Fruit fly (Drosophila melanogaster) whole organism, prepupa: Measurements from ENCODE around the gene Cp7Fb.

ENCODE experiments used
- Blimp-1 ChIP-seq: fragments of 200-800 bp; sonication (Bioruptor generic); optimal IDR thresholded peaks from 3 replicates; lab custom pipeline; 2017; ENCODE audit warnings: missing biosample characterization, missing genetic modification characterization, mild to moderate bottlenecking, moderate library complexity, missing genetic modification reagents
- CG10631 ChIP-seq: fragments of 200-800 bp; sonication (Bioruptor generic); optimal IDR thresholded peaks from 2 replicates; lab custom pipeline; 2016; ENCODE audit warnings: missing biosample characterization, missing genetic modification characterization
- CG10669 ChIP-seq: fragments of 200-800 bp; sonication (Bioruptor generic); optimal IDR thresholded peaks from 3 replicates; lab custom pipeline; 2018; ENCODE audit warnings: missing biosample characterization, mild to moderate bottlenecking, missing genetic modification characterization, moderate library complexity
- CG1621 ChIP-seq: fragments of 200-800 bp; sonication (Bioruptor generic); optimal IDR thresholded peaks from 3 replicates; lab custom pipeline; 2018; ENCODE audit warnings: missing biosample characterization, mild to moderate bottlenecking, missing genetic modification characterization
- CG16779 ChIP-seq: fragments of 200-800 bp; sonication (Bioruptor generic); optimal IDR thresholded peaks from 3 replicates; lab custom pipeline; 2017; ENCODE audit warnings: missing biosample characterization, mild to moderate bottlenecking, missing genetic modification characterization
- CG3032 ChIP-seq: fragments of 200-800 bp; optimal IDR thresholded peaks from 2 replicates; lab custom pipeline; 2019; ENCODE audit warnings: missing biosample characterization, mild to moderate bottlenecking, missing genetic modification characterization, moderate library complexity
- CG31627 ChIP-seq: fragments of 200-800 bp; sonication (Bioruptor generic); optimal IDR thresholded peaks from 3 replicates; lab custom pipeline; 2016; ENCODE audit warnings: missing biosample characterization, missing genetic modification characterization
- CG32006 ChIP-seq: fragments of 200-800 bp; sonication (Bioruptor generic); optimal IDR thresholded peaks from 3 replicates; lab custom pipeline; 2017; ENCODE audit warnings: missing biosample characterization, mild to moderate bottlenecking, missing genetic modification characterization
- CG34406 ChIP-seq: fragments of 200-800 bp; sonication (Bioruptor generic); optimal IDR thresholded peaks from 3 replicates; lab custom pipeline; 2016; ENCODE audit warnings: missing biosample characterization, missing genetic modification characterization
- CG4318 ChIP-seq: fragments of 200-800 bp; sonication (Bioruptor generic); optimal IDR thresholded peaks from 3 replicates; lab custom pipeline; 2017; ENCODE audit warnings: missing biosample characterization, mild to moderate bottlenecking, missing genetic modification characterization
- CG6163 ChIP-seq: fragments of 200-800 bp; sonication (Bioruptor generic); IDR thresholded peaks from 3 replicates; pipeline ENCODE4 v1.3.6; 2022; ENCODE audit warnings: missing biosample characterization, missing genetic modification characterization
- CG6276 ChIP-seq: fragments of 200-800 bp; sonication (Bioruptor generic); optimal IDR thresholded peaks from 2 replicates; lab custom pipeline; 2017; ENCODE audit warnings: missing biosample characterization, mild to moderate bottlenecking, missing genetic modification characterization
- CG6792 ChIP-seq: fragments of 200-800 bp; sonication (Bioruptor generic); optimal IDR thresholded peaks from 3 replicates; lab custom pipeline; 2016; ENCODE audit warnings: missing biosample characterization, missing genetic modification characterization
- CG6808 ChIP-seq: fragments of 200-800 bp; sonication (Bioruptor generic); optimal IDR thresholded peaks from 3 replicates; lab custom pipeline; 2017; ENCODE audit warnings: missing biosample characterization, missing genetic modification characterization, mild to moderate bottlenecking, moderate library complexity, missing genetic modification reagents
- CG6854 ChIP-seq: fragments of 200-800 bp; sonication (Bioruptor generic); optimal IDR thresholded peaks from 2 replicates; lab custom pipeline; 2017; ENCODE audit warnings: missing biosample characterization, mild to moderate bottlenecking, missing genetic modification characterization
- CG7368 ChIP-seq: fragments of 200-800 bp; sonication (Bioruptor generic); optimal IDR thresholded peaks from 3 replicates; lab custom pipeline; 2016; ENCODE audit warnings: missing biosample characterization, missing genetic modification characterization
- CG8319 ChIP-seq: fragments of 200-800 bp; sonication (Bioruptor generic); optimal IDR thresholded peaks from 3 replicates; lab custom pipeline; 2016; ENCODE audit warnings: missing biosample characterization, missing genetic modification characterization
- CG8632 ChIP-seq: fragments of 200-800 bp; sonication (Bioruptor generic); optimal IDR thresholded peaks from 3 replicates; lab custom pipeline; 2016; ENCODE audit warnings: missing biosample characterization, missing genetic modification characterization
- CG9139 ChIP-seq: fragments of 200-800 bp; sonication (Bioruptor generic); optimal IDR thresholded peaks from 3 replicates; lab custom pipeline; 2017; ENCODE audit warnings: missing biosample characterization, mild to moderate bottlenecking, missing genetic modification characterization
- Eip75B ChIP-seq: fragments of 200-800 bp; sonication (Bioruptor generic); optimal IDR thresholded peaks from 3 replicates; lab custom pipeline; 2016; ENCODE audit warnings: missing biosample characterization, missing genetic modification characterization
- Eip78C ChIP-seq: fragments of 200-800 bp; sonication (Bioruptor generic); peaks from one replicate; lab custom pipeline; 2016; ENCODE audit warnings: missing biosample characterization, missing genetic modification characterization
- Eip93F ChIP-seq: fragments of 200-800 bp; sonication (Bioruptor generic); optimal IDR thresholded peaks from 2 replicates; lab custom pipeline; 2016; ENCODE audit warnings: missing biosample characterization, mild to moderate bottlenecking, missing genetic modification characterization
- Ets21C ChIP-seq: fragments of 200-800 bp; sonication (Bioruptor generic); optimal IDR thresholded peaks from 3 replicates; lab custom pipeline; 2016; ENCODE audit warnings: missing biosample characterization, missing genetic modification characterization
- Ets96B ChIP-seq: fragments of 200-800 bp; optimal IDR thresholded peaks from 2 replicates; lab custom pipeline; 2019; ENCODE audit warnings: missing biosample characterization, mild to moderate bottlenecking, missing genetic modification characterization, moderate library complexity
- Gug ChIP-seq: fragments of 200-800 bp; sonication (Bioruptor generic); IDR thresholded peaks from 2 replicates; pipeline ENCODE4 v1.3.6; 2022; ENCODE audit warnings: missing biosample characterization, missing genetic modification characterization
- Hr38 ChIP-seq: sonication (Bioruptor generic); optimal IDR thresholded peaks from 2 replicates; lab custom pipeline; 2016; ENCODE audit warnings: missing biosample characterization, missing genetic modification characterization
- Lpt ChIP-seq: fragments of 200-800 bp; sonication (Bioruptor generic); optimal IDR thresholded peaks from 3 replicates; lab custom pipeline; 2016; ENCODE audit warnings: missing biosample characterization, missing genetic modification characterization
- OdsH ChIP-seq: fragments of 200-800 bp; sonication (Bioruptor generic); optimal IDR thresholded peaks from 3 replicates; lab custom pipeline; 2016; ENCODE audit warnings: missing biosample characterization, missing genetic modification characterization
- Smox ChIP-seq: fragments of 200-800 bp; sonication (Bioruptor generic); optimal IDR thresholded peaks from 3 replicates; lab custom pipeline; 2016; ENCODE audit warnings: missing biosample characterization, missing genetic modification characterization
- Sox102F ChIP-seq: fragments of 200-800 bp; sonication (Bioruptor generic); optimal IDR thresholded peaks from 2 replicates; lab custom pipeline; 2016; ENCODE audit warnings: missing biosample characterization, mild to moderate bottlenecking, missing genetic modification characterization
- Sox15 ChIP-seq: fragments of 200-800 bp; sonication (Bioruptor generic); optimal IDR thresholded peaks from 3 replicates; lab custom pipeline; 2016; ENCODE audit warnings: missing biosample characterization, missing genetic modification characterization
- achi ChIP-seq: fragments of 200-800 bp; sonication (Bioruptor generic); optimal IDR thresholded peaks from 3 replicates; lab custom pipeline; 2016; ENCODE audit warnings: missing biosample characterization, missing genetic modification characterization
- acj6 ChIP-seq: fragments of 200-800 bp; sonication (Bioruptor generic); optimal IDR thresholded peaks from 3 replicates; lab custom pipeline; 2016; ENCODE audit warnings: missing biosample characterization, missing genetic modification characterization
- dac ChIP-seq: fragments of 200-800 bp; sonication (Bioruptor generic); optimal IDR thresholded peaks from 2 replicates; lab custom pipeline; 2017; ENCODE audit warnings: missing biosample characterization, mild to moderate bottlenecking, missing genetic modification characterization
- dsx ChIP-seq: fragments of 200-800 bp; optimal IDR thresholded peaks from 3 replicates; lab custom pipeline; 2019; ENCODE audit warnings: missing biosample characterization, mild to moderate bottlenecking, missing genetic modification characterization, moderate library complexity; ENCODE audit not compliant: poor library complexity, severe bottlenecking
- eg ChIP-seq: fragments of 200-800 bp; sonication (Bioruptor generic); IDR thresholded peaks from 3 replicates; pipeline ENCODE4 v1.3.6; 2022; ENCODE audit warnings: missing biosample characterization, missing genetic modification characterization
- esn ChIP-seq: fragments of 200-800 bp; sonication (Bioruptor generic); optimal IDR thresholded peaks from 2 replicates; lab custom pipeline; 2016; ENCODE audit warnings: missing biosample characterization, mild to moderate bottlenecking, missing genetic modification characterization, moderate library complexity
- fd59A ChIP-seq: fragments of 200-800 bp; sonication (Bioruptor generic); optimal IDR thresholded peaks from 2 replicates; lab custom pipeline; 2017; ENCODE audit warnings: missing biosample characterization, mild to moderate bottlenecking, missing genetic modification characterization, missing genetic modification reagents
- fd85E ChIP-seq: fragments of 200-800 bp; sonication (Bioruptor generic); optimal IDR thresholded peaks from 3 replicates; lab custom pipeline; 2016; ENCODE audit warnings: missing biosample characterization, missing genetic modification characterization
- fkh ChIP-seq: fragments of 200-800 bp; sonication (Bioruptor generic); optimal IDR thresholded peaks from 3 replicates; lab custom pipeline; 2017; ENCODE audit warnings: missing biosample characterization, mild to moderate bottlenecking, missing genetic modification characterization, moderate library complexity
- lz ChIP-seq: fragments of 200-800 bp; sonication (Bioruptor generic); optimal IDR thresholded peaks from 3 replicates; lab custom pipeline; 2016; ENCODE audit warnings: missing biosample characterization, missing genetic modification characterization
- net ChIP-seq: fragments of 200-800 bp; sonication (Bioruptor generic); optimal IDR thresholded peaks from 3 replicates; lab custom pipeline; 2016; ENCODE audit warnings: missing biosample characterization, missing genetic modification characterization
- pdm3 ChIP-seq: fragments of 200-800 bp; sonication (Bioruptor generic); optimal IDR thresholded peaks from 3 replicates; lab custom pipeline; 2016; ENCODE audit warnings: missing biosample characterization, missing genetic modification characterization
- salr ChIP-seq, 2 experiments: fragments of 200-800 bp; sonication (Bioruptor generic); optimal IDR thresholded peaks; 3 replicates each; lab custom pipeline; 2016 to 2018; ENCODE audit warnings: missing biosample characterization in 2 of 2, missing genetic modification characterization in 2 of 2, mild to moderate bottlenecking in 1 of 2
- spab ChIP-seq: fragments of 200-800 bp; sonication (Bioruptor generic); optimal IDR thresholded peaks from 2 replicates; lab custom pipeline; 2017; ENCODE audit warnings: missing biosample characterization, mild to moderate bottlenecking, missing genetic modification characterization, missing genetic modification reagents
- svp ChIP-seq: fragments of 200-800 bp; sonication (Bioruptor generic); peaks from one replicate; lab custom pipeline; 2016; ENCODE audit warnings: missing biosample characterization, missing genetic modification characterization
- vri ChIP-seq: fragments of 200-800 bp; sonication (Bioruptor generic); optimal IDR thresholded peaks from 3 replicates; lab custom pipeline; 2016; ENCODE audit warnings: missing biosample characterization, mild to moderate bottlenecking, missing genetic modification characterization

Gene Cp7Fb

dm6 chrX:8490976-8491345 lies 17.3 kb downstream of the Cp7Fb start (continued):
- TF ChIP-seq CG4318 (no peak), esn (GFP tag; lab: Kevin White, UChicago) (peak; percentile 24), OdsH (GFP tag; lab: Kevin White, UChicago) (no peak), CG9139 (GFP tag; lab: Kevin White, UChicago) (no peak), CG16779 (tag; lab: Kevin White, UChicago) (no peak), salr (GFP tag; optimal IDR thresholded peaks at IDR 0.05; lab: Kevin White, UChicago) (no peak), CG10669 (GFP tag; lab: Kevin White, UChicago) (peak; percentile 97), Gug (GFP tag; lab: Robert Waterston, UW) (no peak), vri (GFP tag; lab: Kevin White, UChicago) (no peak), CG8319 (GFP tag; lab: Kevin White, UChicago) (no peak), net (GFP tag; lab: Kevin White, UChicago) (no peak)

DNA sequence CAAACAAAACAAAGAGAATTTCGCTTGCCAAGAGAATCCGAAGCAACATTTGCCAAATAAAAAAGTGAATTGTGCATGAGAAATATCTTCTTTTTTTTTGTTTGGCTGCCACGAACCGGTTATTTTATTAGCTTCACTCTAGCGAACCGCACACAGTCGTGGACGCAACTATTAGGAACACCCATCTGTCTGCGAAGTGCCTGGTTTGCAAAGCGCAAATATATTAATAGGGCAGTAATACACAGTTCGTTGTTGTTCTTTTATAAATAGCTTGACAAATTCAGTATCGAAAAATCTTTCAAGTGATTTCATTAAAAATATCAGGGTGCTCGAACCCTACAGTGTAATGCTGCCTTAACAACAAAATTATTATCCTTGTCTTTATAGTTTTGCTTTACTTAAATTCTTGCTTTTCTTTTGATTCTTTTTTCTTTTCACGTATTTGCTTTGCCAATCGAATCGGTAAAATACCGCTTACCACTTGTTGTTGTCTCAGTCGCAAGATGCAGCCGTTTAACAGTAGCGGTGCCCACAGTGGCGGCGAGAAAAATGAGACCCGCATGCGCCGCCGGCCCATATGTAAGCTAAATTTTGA lies 17.9 kb downstream of the Cp7Fb start:
- TF ChIP-seq svp (peak; percentile 81), eg (GFP tag; lab: Robert Waterston, UW) (peak; percentile 50), CG10669 (GFP tag; lab: Kevin White, UChicago) (no peak), Eip78C (peak; percentile 85), fd59A (peak; percentile 27), dac (peak; percentile 21), CG8632 (GFP tag; lab: Kevin White, UChicago) (peak; percentile 58), OdsH (GFP tag; lab: Kevin White, UChicago) (peak; percentile 45), CG34406 (GFP tag; lab: Kevin White, UChicago) (peak; percentile 35), CG9139 (GFP tag; lab: Kevin White, UChicago) (no peak), fd85E (GFP tag; lab: Kevin White, UChicago) (no peak), spab (GFP tag; lab: Kevin White, UChicago) (peak; percentile 52), CG4318 (peak; percentile 4), Eip75B (peak; percentile 19), Ets21C (peak; percentile 55), Lpt (GFP tag; lab: Kevin White, UChicago) (peak; percentile 32), Hr38 (GFP tag; lab: Kevin White, UChicago) (peak; percentile 20), CG6854 (peak; percentile 50), acj6 (GFP tag; lab: Kevin White, UChicago) (peak; percentile 25), vri (GFP tag; lab: Kevin White, UChicago) (peak; percentile 17), Eip93F (GFP tag; lab: Kevin White, UChicago) (no peak), CG16779 (tag; lab: Kevin White, UChicago) (peak; percentile 14), salr (GFP tag; optimal IDR thresholded peaks at IDR 0.05; lab: Kevin White, UChicago) (peak in 1 of 2 experiments; percentile 59), CG10631 (peak; percentile 22), Blimp-1 (GFP tag; lab: Kevin White, UChicago) (no peak), CG7368 (peak; percentile 25), pdm3 (GFP tag; lab: Kevin White, UChicago) (peak; percentile 59), CG6163 (GFP tag; lab: Robert Waterston, UW) (peak; percentile 59), CG1621 (peak; percentile 21), Smox (peak; percentile 70), CG32006 (GFP tag; lab: Kevin White, UChicago) (peak; percentile 55), CG6808 (GFP tag; lab: Kevin White, UChicago) (peak; percentile 25), CG6276 (GFP tag; lab: Kevin White, UChicago) (peak; percentile 65), achi (GFP tag; lab: Kevin White, UChicago) (peak; percentile 45), CG6792 (GFP tag; lab: Kevin White, UChicago) (peak; percentile 50), Sox15 (peak; percentile 19), net (GFP tag; lab: Kevin White, UChicago) (peak; percentile 48), esn (GFP tag; lab: Kevin White, UChicago) (peak; percentile 61), Sox102F (GFP tag; lab: Kevin White, UChicago) (peak; percentile 51), lz (GFP tag; lab: Kevin White, UChicago) (peak; percentile 62), CG31627 (GFP tag; lab: Kevin White, UChicago) (peak; percentile 56), Ets96B (tag; lab: Kevin White, UChicago) (peak; percentile 47), Gug (GFP tag; lab: Robert Waterston, UW) (peak; percentile 29; the same call in 1 of the 2 replicates), CG3032 (tag; lab: Kevin White, UChicago) (peak; percentile 62), fkh (GFP tag; lab: Kevin White, UChicago) (no peak), dsx (GFP tag; lab: Kevin White, UChicago) (peak; percentile 67)
